Worm (Caenorhabditis elegans) whole organism, late embryonic: ENCODE results near the gene aex-4.

Experiments
- C08G9.2 ChIP-seq: sonication (generic microtip); optimal IDR thresholded peaks from 2 replicates; lab custom pipeline; 2016; ENCODE audit warnings: mild to moderate bottlenecking, missing genetic modification characterization, moderate library complexity, missing compliant biosample characterization
- C38D4.7 ChIP-seq: fragments of 200-800 bp; sonication (Bioruptor generic); optimal IDR thresholded peaks from 2 replicates; lab custom pipeline; 2018; ENCODE audit warnings: mild to moderate bottlenecking, missing genetic modification characterization, moderate library complexity, missing compliant biosample characterization
- F13H6.1 ChIP-seq: sonication (generic microtip); optimal IDR thresholded peaks from 2 replicates; lab custom pipeline; 2016; ENCODE audit warnings: missing genetic modification characterization, missing compliant biosample characterization
- K02D7.2 ChIP-seq: sonication (generic microtip); optimal IDR thresholded peaks from 2 replicates; lab custom pipeline; 2017; ENCODE audit warnings: mild to moderate bottlenecking, missing genetic modification characterization, missing compliant biosample characterization
- K09A11.1 ChIP-seq: sonication (generic microtip); optimal IDR thresholded peaks from 2 replicates; lab custom pipeline; 2017; ENCODE audit warnings: antibody characterized with exemption, mild to moderate bottlenecking, missing genetic modification characterization, missing compliant biosample characterization; ENCODE audit not compliant: insufficient read depth
- T23F11.4 ChIP-seq: fragments of 200-800 bp; sonication (Bioruptor generic); optimal IDR thresholded peaks from 2 replicates; lab custom pipeline; 2018; ENCODE audit warnings: mild to moderate bottlenecking, missing genetic modification characterization, missing compliant biosample characterization
- Y22D7AL.16 ChIP-seq: sonication (generic microtip); optimal IDR thresholded peaks from 2 replicates; lab custom pipeline; 2016; ENCODE audit warnings: missing genetic modification characterization, missing compliant biosample characterization
- ahr-1 ChIP-seq: sonication (generic microtip); optimal IDR thresholded peaks from 2 replicates; lab custom pipeline; 2016; ENCODE audit warnings: missing genetic modification characterization, missing compliant biosample characterization
- ama-1 ChIP-seq: fragments of 150-350 bp; optimal IDR thresholded peaks from 2 replicates; lab custom pipeline; 2014
- ceh-14 ChIP-seq: sonication (generic microtip); optimal IDR thresholded peaks from 2 replicates; lab custom pipeline; 2016; ENCODE audit warnings: missing genotype, missing genetic modification characterization, missing compliant biosample characterization
- ceh-18 ChIP-seq: sonication (generic microtip); optimal IDR thresholded peaks from 2 replicates; lab custom pipeline; 2016; ENCODE audit warnings: missing genetic modification characterization, missing compliant biosample characterization
- ceh-19 ChIP-seq: fragments of 200-800 bp; sonication (Bioruptor generic); optimal IDR thresholded peaks from 2 replicates; lab custom pipeline; 2018; ENCODE audit warnings: mild to moderate bottlenecking, missing genetic modification characterization, missing compliant biosample characterization
- ceh-2 ChIP-seq: sonication (generic microtip); optimal IDR thresholded peaks from 2 replicates; lab custom pipeline; 2016; ENCODE audit warnings: missing genotype, missing genetic modification characterization, missing compliant biosample characterization
- ceh-22 ChIP-seq: sonication (generic microtip); optimal IDR thresholded peaks from 2 replicates; lab custom pipeline; 2017; ENCODE audit warnings: missing biosample characterization, missing genetic modification characterization
- ceh-24 ChIP-seq: sonication (generic microtip); optimal IDR thresholded peaks from 2 replicates; lab custom pipeline; 2016; ENCODE audit warnings: mild to moderate bottlenecking, missing genetic modification characterization, missing compliant biosample characterization
- ceh-30 ChIP-seq: fragments of 150-350 bp; optimal IDR thresholded peaks from 2 replicates; lab custom pipeline; 2014; ENCODE audit warnings: missing biosample characterization, missing genetic modification characterization
- ceh-31 ChIP-seq: sonication (generic microtip); optimal IDR thresholded peaks from 2 replicates; lab custom pipeline; 2016; ENCODE audit warnings: missing genetic modification characterization, missing compliant biosample characterization
- ceh-34 ChIP-seq: sonication (generic microtip); optimal IDR thresholded peaks from 2 replicates; lab custom pipeline; 2016; ENCODE audit warnings: mild to moderate bottlenecking, missing genetic modification characterization, missing compliant biosample characterization
- ceh-48 ChIP-seq: sonication (generic microtip); optimal IDR thresholded peaks from 2 replicates; lab custom pipeline; 2016; ENCODE audit warnings: missing genetic modification characterization, inconsistent platforms, missing compliant biosample characterization
- ceh-6 ChIP-seq: fragments of 200-800 bp; sonication (Bioruptor generic); optimal IDR thresholded peaks from 2 replicates; lab custom pipeline; 2018; ENCODE audit warnings: mild to moderate bottlenecking, missing genetic modification characterization, missing compliant biosample characterization
- ceh-9 ChIP-seq: sonication (generic microtip); optimal IDR thresholded peaks from 2 replicates; lab custom pipeline; 2016; ENCODE audit warnings: mild to moderate bottlenecking, missing genetic modification characterization, inconsistent platforms, missing compliant biosample characterization
- che-1 ChIP-seq: sonication (generic microtip); optimal IDR thresholded peaks from 2 replicates; lab custom pipeline; 2016; ENCODE audit warnings: mild to moderate bottlenecking, missing genetic modification characterization, missing compliant biosample characterization
- dve-1 ChIP-seq: sonication (generic microtip); optimal IDR thresholded peaks from 2 replicates; lab custom pipeline; 2017; ENCODE audit warnings: antibody characterized with exemption, mild to moderate bottlenecking, missing genetic modification characterization, missing compliant biosample characterization
- elt-4 ChIP-seq: sonication (generic microtip); optimal IDR thresholded peaks from 2 replicates; lab custom pipeline; 2016; ENCODE audit warnings: missing genetic modification characterization, missing compliant biosample characterization
- eyg-1 ChIP-seq: sonication (generic microtip); optimal IDR thresholded peaks from 2 replicates; lab custom pipeline; 2016; ENCODE audit warnings: missing genotype, missing genetic modification characterization, missing compliant biosample characterization
- fax-1 ChIP-seq: sonication (generic microtip); optimal IDR thresholded peaks from 2 replicates; lab custom pipeline; 2016; ENCODE audit warnings: missing genotype, missing genetic modification characterization, missing compliant biosample characterization
- fkh-6 ChIP-seq: sonication (generic microtip); optimal IDR thresholded peaks from 2 replicates; lab custom pipeline; 2016; ENCODE audit warnings: missing genetic modification characterization, missing compliant biosample characterization
- gmeb-2 ChIP-seq: sonication (generic microtip); optimal IDR thresholded peaks from 2 replicates; lab custom pipeline; 2016; ENCODE audit warnings: missing genetic modification characterization, inconsistent platforms, missing compliant biosample characterization
- hlh-13 ChIP-seq: fragments of 200-800 bp; sonication (Bioruptor generic); optimal IDR thresholded peaks from 2 replicates; lab custom pipeline; 2018; ENCODE audit warnings: mild to moderate bottlenecking, missing genetic modification characterization, missing compliant biosample characterization
- hlh-15 ChIP-seq: sonication (generic microtip); optimal IDR thresholded peaks from 2 replicates; lab custom pipeline; 2016; ENCODE audit warnings: missing genetic modification characterization, missing compliant biosample characterization
- hlh-30 ChIP-seq: sonication (generic microtip); optimal IDR thresholded peaks from 2 replicates; lab custom pipeline; 2017; ENCODE audit warnings: antibody characterized with exemption, missing genetic modification characterization, missing compliant biosample characterization; ENCODE audit not compliant: insufficient read depth
- hlh-6 ChIP-seq: sonication (generic microtip); optimal IDR thresholded peaks from 2 replicates; lab custom pipeline; 2016; ENCODE audit warnings: missing genotype, missing genetic modification characterization, missing compliant biosample characterization
- lim-6 ChIP-seq: sonication (generic microtip); optimal IDR thresholded peaks from 2 replicates; lab custom pipeline; 2016; ENCODE audit warnings: missing genetic modification characterization, missing compliant biosample characterization
- madf-2 ChIP-seq: sonication (generic microtip); optimal IDR thresholded peaks from 2 replicates; lab custom pipeline; 2017; ENCODE audit warnings: missing genetic modification characterization, missing compliant biosample characterization
- mec-3 ChIP-seq: sonication (generic microtip); optimal IDR thresholded peaks from 2 replicates; lab custom pipeline; 2016; ENCODE audit warnings: borderline replicate concordance, missing genetic modification characterization, missing compliant biosample characterization
- nfya-1 ChIP-seq: sonication (generic microtip); optimal IDR thresholded peaks from 2 replicates; lab custom pipeline; 2017; ENCODE audit warnings: missing genetic modification characterization, mild to moderate bottlenecking, missing compliant biosample characterization, antibody characterized with exemption, moderate library complexity
- nhr-11 ChIP-seq: fragments of 150-350 bp; optimal IDR thresholded peaks from 2 replicates; lab custom pipeline; 2014; ENCODE audit warnings: missing biosample characterization, missing genetic modification characterization
- nhr-232 ChIP-seq: sonication (generic microtip); optimal IDR thresholded peaks from 2 replicates; lab custom pipeline; 2016; ENCODE audit warnings: missing genetic modification characterization, missing compliant biosample characterization
- npax-4 ChIP-seq: sonication (generic microtip); optimal IDR thresholded peaks from 2 replicates; lab custom pipeline; 2016; ENCODE audit warnings: missing genetic modification characterization, missing compliant biosample characterization
- odd-2 ChIP-seq: sonication (generic microtip); optimal IDR thresholded peaks from 2 replicates; lab custom pipeline; 2017; ENCODE audit warnings: antibody characterized with exemption, mild to moderate bottlenecking, missing genetic modification characterization, missing compliant biosample characterization
- pat-9 ChIP-seq: fragments of 200-800 bp; sonication (Bioruptor generic); optimal IDR thresholded peaks from 2 replicates; lab custom pipeline; 2018; ENCODE audit warnings: mild to moderate bottlenecking, missing genetic modification characterization, moderate library complexity, missing compliant biosample characterization
- pax-1 ChIP-seq: fragments of 150-350 bp; optimal IDR thresholded peaks from 2 replicates; lab custom pipeline; 2014; ENCODE audit warnings: missing biosample characterization, missing genetic modification characterization
- pha-2 ChIP-seq: sonication (generic microtip); optimal IDR thresholded peaks from 2 replicates; lab custom pipeline; 2017; ENCODE audit warnings: mild to moderate bottlenecking, missing genetic modification characterization, missing compliant biosample characterization
- pha-4 ChIP-seq: fragments of 150-350 bp; optimal IDR thresholded peaks from 2 replicates; lab custom pipeline; 2018; ENCODE audit warnings: missing biosample characterization, missing genetic modification reagents, missing genetic modification characterization
- rnt-1 ChIP-seq: sonication (generic microtip); optimal IDR thresholded peaks from 2 replicates; lab custom pipeline; 2016; ENCODE audit warnings: missing genetic modification characterization, missing compliant biosample characterization
- sdc-2 ChIP-seq: sonication (generic microtip); optimal IDR thresholded peaks from 2 replicates; lab custom pipeline; 2016; ENCODE audit warnings: missing genotype, missing genetic modification characterization, missing compliant biosample characterization
- sox-2 ChIP-seq: fragments of 200-800 bp; sonication (Bioruptor generic); IDR thresholded peaks from 2 replicates; pipeline ENCODE4 v1.3.6; 2022; ENCODE audit warnings: missing genetic modification reagents, missing genetic modification characterization, missing compliant biosample characterization
- sox-4 ChIP-seq: sonication (generic microtip); optimal IDR thresholded peaks from 2 replicates; lab custom pipeline; 2017; ENCODE audit warnings: mild to moderate bottlenecking, missing genetic modification characterization, inconsistent platforms, missing compliant biosample characterization
- syd-9 ChIP-seq: sonication (generic microtip); optimal IDR thresholded peaks from 2 replicates; lab custom pipeline; 2016; ENCODE audit warnings: mild to moderate bottlenecking, missing genetic modification characterization, moderate library complexity, missing compliant biosample characterization
- tbx-2 ChIP-seq: sonication (generic microtip); optimal IDR thresholded peaks from 2 replicates; lab custom pipeline; 2016; ENCODE audit warnings: missing genetic modification characterization, missing compliant biosample characterization
- tbx-7 ChIP-seq: sonication (generic microtip); optimal IDR thresholded peaks from 2 replicates; lab custom pipeline; 2016; ENCODE audit warnings: missing genotype, missing genetic modification characterization, missing compliant biosample characterization
- unc-55 ChIP-seq: sonication (generic microtip); optimal IDR thresholded peaks from 2 replicates; lab custom pipeline; 2017; ENCODE audit warnings: missing biosample characterization, missing genetic modification reagents, missing genetic modification characterization
- unc-86 ChIP-seq: sonication (generic microtip); optimal IDR thresholded peaks from 2 replicates; lab custom pipeline; 2016; ENCODE audit warnings: missing genetic modification characterization, missing compliant biosample characterization

aex-4 gene

ce11 chrX:3697623-3698022, 31.5 kb upstream of the aex-4 start:
- TF ChIP-seq ceh-34: peak; percentile 81
- TF ChIP-seq sox-4 (tag; lab: Kevin White, UChicago): peak; percentile 87
- TF ChIP-seq rnt-1: peak; percentile 83
- TF ChIP-seq nhr-232 (tag; lab: Kevin White, UChicago): peak; percentile 70
- peak; percentile 93 for TF ChIP-seq ceh-14 (tag; lab: Kevin White, UChicago)
- peak; percentile 82 for TF ChIP-seq Y22D7AL.16 (tag; lab: Kevin White, UChicago)
- no peak for TF ChIP-seq pha-4 (tag; lab: Kevin White, UChicago)
- TF ChIP-seq tbx-2: peak; percentile 84
- TF ChIP-seq elt-4 (tag; lab: Kevin White, UChicago): no peak
- TF ChIP-seq nhr-11: no peak
- peak; percentile 47 for TF ChIP-seq K09A11.1 (tag; lab: Kevin White, UChicago)
- peak; percentile 82 for TF ChIP-seq ceh-6 (GFP tag; lab: Kevin White, UChicago)
- peak; percentile 90 for TF ChIP-seq ceh-19 (GFP tag; lab: Kevin White, UChicago)
- peak; percentile 88 for TF ChIP-seq hlh-6 (tag; lab: Kevin White, UChicago)
- peak; percentile 75 for TF ChIP-seq ceh-18
- peak; percentile 70 for TF ChIP-seq ahr-1
- TF ChIP-seq K02D7.2: peak; percentile 80
- peak; percentile 83 for TF ChIP-seq madf-2 (tag; lab: Kevin White, UChicago)
- peak; percentile 79 for TF ChIP-seq sox-2
- TF ChIP-seq ceh-31 (tag; lab: Kevin White, UChicago): peak; percentile 63
- peak; percentile 84 for TF ChIP-seq C38D4.7 (GFP tag; lab: Kevin White, UChicago)
- TF ChIP-seq gmeb-2 (tag; lab: Kevin White, UChicago): peak; percentile 90
- peak; percentile 81 for TF ChIP-seq eyg-1
- no peak for TF ChIP-seq lim-6
- peak; percentile 86 for TF ChIP-seq sdc-2 (tag; lab: Kevin White, UChicago)
- peak; percentile 81 for TF ChIP-seq fkh-6 (tag; lab: Kevin White, UChicago)
- peak; percentile 86 for TF ChIP-seq T23F11.4 (GFP tag; lab: Kevin White, UChicago)
- peak; percentile 22 for TF ChIP-seq odd-2 (tag; lab: Kevin White, UChicago)
- TF ChIP-seq ceh-2 (tag; lab: Kevin White, UChicago): peak; percentile 80
- TF ChIP-seq unc-86 (tag; lab: Kevin White, UChicago): peak; percentile 62
- peak; percentile 47 for TF ChIP-seq tbx-7
- TF ChIP-seq fax-1 (tag; lab: Kevin White, UChicago): peak; percentile 81
- peak; percentile 72 for TF ChIP-seq ceh-48
- no peak for TF ChIP-seq mec-3
- peak; percentile 64 for TF ChIP-seq nfya-1
- peak; percentile 78 for TF ChIP-seq npax-4 (tag; lab: Kevin White, UChicago)
- TF ChIP-seq syd-9: peak; percentile 82
- TF ChIP-seq ceh-22 (tag; lab: Kevin White, UChicago): no peak
- TF ChIP-seq hlh-30 (tag; lab: Kevin White, UChicago): no peak
- TF ChIP-seq hlh-13 (GFP tag; lab: Kevin White, UChicago): peak; percentile 74
- TF ChIP-seq pax-1: no peak
- peak; percentile 83 for TF ChIP-seq pat-9 (tag; lab: Kevin White, UChicago)
- peak; percentile 70 for TF ChIP-seq dve-1 (tag; lab: Kevin White, UChicago)
- TF ChIP-seq hlh-15 (tag; lab: Kevin White, UChicago): peak; percentile 76
- TF ChIP-seq F13H6.1: peak; percentile 82
- peak; percentile 52 for TF ChIP-seq ceh-9 (tag; lab: Kevin White, UChicago)
- peak; percentile 87 for TF ChIP-seq pha-2
- peak; percentile 77 for TF ChIP-seq C08G9.2 (tag; lab: Kevin White, UChicago)
- no peak for TF ChIP-seq unc-55 (GFP tag; lab: Kevin White, UChicago)
- TF ChIP-seq ceh-30 (tag; lab: Kevin White, UChicago): peak; percentile 52
- peak; percentile 73 for TF ChIP-seq ceh-24
- peak; percentile 86 for TF ChIP-seq che-1 (tag; lab: Kevin White, UChicago)
- no peak for TF ChIP-seq ama-1 (lab: Kevin White, UChicago)
